Worm (Caenorhabditis elegans): ENCODE measurements around the gene daf-4.

daf-4 gene

DNA sequence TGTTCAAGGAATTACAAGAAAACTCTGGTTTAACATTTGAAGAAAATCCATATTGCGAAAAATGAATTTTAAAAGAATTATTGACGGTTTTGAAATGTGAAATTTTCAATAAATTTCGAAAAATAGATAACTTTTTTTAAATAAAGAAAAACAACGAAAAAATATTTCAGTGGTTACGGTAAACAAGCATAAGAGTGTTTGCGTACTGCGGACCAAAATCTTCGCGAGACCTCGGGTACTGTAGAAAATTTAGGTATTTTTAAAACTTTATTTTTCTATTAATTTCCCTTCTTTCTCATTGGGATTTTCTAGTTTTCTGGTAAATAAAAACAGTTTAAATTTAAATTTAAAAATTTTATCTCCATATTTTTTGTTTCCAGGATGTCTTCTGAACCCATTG lies 20.9 kb upstream of the daf-4 start, which contains the start of gene xnd-1 (continued):
- TF ChIP-seq attf-3 (GFP tag; conservative IDR thresholded peaks at IDR 0.05) (no peak), dpl-1 (GFP tag; optimal IDR thresholded peaks at IDR 0.05) (peak; percentile 19), akir-1 (GFP tag; optimal IDR thresholded peaks at IDR 0.05) (no peak), zfh-2 (GFP tag; conservative IDR thresholded peaks at IDR 0.05) (no peak), rcor-1 (GFP tag; IDR thresholded peaks at IDR 0.05) (no peak), efl-1 (GFP tag; optimal IDR thresholded peaks at IDR 0.05) (peak; percentile 41), ztf-26 (tag; optimal IDR thresholded peaks at IDR 0.05) (no peak), nfyb-1 (GFP tag; IDR thresholded peaks at IDR 0.05) (no peak), F57A8.1 (GFP tag; optimal IDR thresholded peaks at IDR 0.05) (no peak), him-1 (tag; optimal IDR thresholded peaks at IDR 0.05) (no peak), hlh-26 (GFP tag; conservative IDR thresholded peaks at IDR 0.05) (no peak), hlh-12 (tag; optimal IDR thresholded peaks at IDR 0.05) (no peak), lsy-27 (tag; optimal IDR thresholded peaks at IDR 0.05; ENCODE audit: borderline replicate concordance, insufficient read depth) (no peak), somi-1 (GFP tag; optimal IDR thresholded peaks at IDR 0.05) (no peak), aptf-3 (GFP tag; IDR thresholded peaks at IDR 0.05) (no peak), F57C9.4 (tag; optimal IDR thresholded peaks at IDR 0.05) (no peak), lin-35 (GFP tag; optimal IDR thresholded peaks at IDR 0.05) (no peak), sptf-2 (GFP tag; optimal IDR thresholded peaks at IDR 0.05) (no peak), D2030.7 (GFP tag; IDR thresholded peaks at IDR 0.05) (peak; percentile 43; the same call in 1 of the 2 replicates), xnd-1 (tag; optimal IDR thresholded peaks at IDR 0.05) (no peak), pbrm-1 (GFP tag; IDR thresholded peaks at IDR 0.05) (no peak), bed-2 (GFP tag; IDR thresholded peaks at IDR 0.05) (no peak), hmg-20 (GFP tag; IDR thresholded peaks at IDR 0.05) (no peak), cebp-1 (GFP tag; IDR thresholded peaks at IDR 0.05) (no peak), cebp-1 (tag; optimal IDR thresholded peaks at IDR 0.05) (no peak), lir-1 (GFP tag; conservative IDR thresholded peaks at IDR 0.05) (no peak), egrh-3 (GFP tag; IDR thresholded peaks at IDR 0.05) (no peak), nhr-27 (tag; optimal IDR thresholded peaks at IDR 0.05) (no peak), F10E7.11 (tag; optimal IDR thresholded peaks at IDR 0.05) (no peak), attf-6 (GFP tag; IDR thresholded peaks at IDR 0.05) (no peak), ets-4 (GFP tag; optimal IDR thresholded peaks at IDR 0.05) (no peak), T26A5.8 (tag; optimal IDR thresholded peaks at IDR 0.05) (no peak), madf-6 (GFP tag; IDR thresholded peaks at IDR 0.05) (peak; percentile 69), F52B5.7 (tag; optimal IDR thresholded peaks at IDR 0.05) (no peak), lin-54 (GFP tag; optimal IDR thresholded peaks at IDR 0.05) (peak; percentile 46), tlf-1 (GFP tag; optimal IDR thresholded peaks at IDR 0.05) (no peak), C17E4.6 (GFP tag; IDR thresholded peaks at IDR 0.05) (no peak), mes-4 (tag; optimal IDR thresholded peaks at IDR 0.05) (no peak), madf-8 (GFP tag; conservative IDR thresholded peaks at IDR 0.05) (0 out of 2 replicates have a peak, but pooled peaks have one; percentile 36), die-1 (tag; optimal IDR thresholded peaks at IDR 0.05) (no peak), dox-1 (GFP tag; IDR thresholded peaks at IDR 0.05) (no peak), snpc-1.1 (tag; optimal IDR thresholded peaks at IDR 0.05; ENCODE audit: insufficient read depth) (no peak), athp-1 (tag; optimal IDR thresholded peaks at IDR 0.05) (no peak), aptf-2 (GFP tag; conservative IDR thresholded peaks at IDR 0.05) (no peak), ceh-79 (tag; optimal IDR thresholded peaks at IDR 0.05) (no peak), repo-1 (tag; optimal IDR thresholded peaks at IDR 0.05) (no peak), dpff-1 (tag; optimal IDR thresholded peaks at IDR 0.05) (no peak), ztf-28 (GFP tag; IDR thresholded peaks at IDR 0.05) (no peak), nfya-2 (GFP tag; IDR thresholded peaks at IDR 0.05) (no peak), ccch-3 (GFP tag; optimal IDR thresholded peaks at IDR 0.05) (no peak)

All from whole organism, young adult.